Fruit fly (Drosophila melanogaster) whole organism, embryonic: ENCODE data around the gene CG46465.

Experiments
- Aef1 ChIP-seq: fragments of 200-800 bp; sonication (Bioruptor generic); IDR thresholded peaks from 3 replicates; pipeline ENCODE4 v1.3.6; 2022; ENCODE audit warnings: missing biosample characterization, missing genetic modification characterization
- Bdp1 ChIP-seq: fragments of 200-800 bp; sonication (Bioruptor generic); optimal IDR thresholded peaks from 3 replicates; lab custom pipeline; 2016; ENCODE audit warnings: missing biosample characterization, missing genetic modification characterization
- CG10147 ChIP-seq: fragments of 200-800 bp; sonication (Bioruptor generic); optimal IDR thresholded peaks from 2 replicates; lab custom pipeline; 2019; ENCODE audit warnings: missing biosample characterization, mild to moderate bottlenecking, missing genetic modification characterization, moderate library complexity
- CG10565 ChIP-seq: fragments of 200-800 bp; sonication (Bioruptor generic); optimal IDR thresholded peaks from 3 replicates; lab custom pipeline; 2016; ENCODE audit warnings: missing biosample characterization, mild to moderate bottlenecking, missing genetic modification characterization
- CG11085 ChIP-seq: fragments of 200-800 bp; sonication (Bioruptor generic); IDR thresholded peaks from 2 replicates; pipeline ENCODE4 v1.3.6; 2022; ENCODE audit warnings: missing biosample characterization, missing genetic modification characterization
- CG11695 ChIP-seq: fragments of 200-800 bp; sonication (Bioruptor generic); IDR thresholded peaks from 3 replicates; pipeline ENCODE4 v1.3.6; 2022; ENCODE audit warnings: missing biosample characterization, missing genetic modification characterization
- CG12104 ChIP-seq: fragments of 200-800 bp; sonication (Bioruptor generic); optimal IDR thresholded peaks from 3 replicates; lab custom pipeline; 2016; ENCODE audit warnings: missing biosample characterization, missing genetic modification characterization
- CG12744 ChIP-seq: fragments of 200-800 bp; sonication (Bioruptor generic); optimal IDR thresholded peaks from 2 replicates; lab custom pipeline; 2016; ENCODE audit warnings: missing biosample characterization, missing genetic modification characterization
- CG13296 ChIP-seq: fragments of 200-800 bp; sonication (Bioruptor generic); optimal IDR thresholded peaks from 3 replicates; lab custom pipeline; 2018; ENCODE audit warnings: missing biosample characterization, mild to moderate bottlenecking, missing genetic modification characterization
- CG14050 ChIP-seq: fragments of 200-800 bp; sonication (Bioruptor generic); IDR thresholded peaks from 3 replicates; pipeline ENCODE4 v1.3.6; 2022; ENCODE audit warnings: missing biosample characterization, missing genetic modification characterization
- CG16815 ChIP-seq: fragments of 200-800 bp; sonication (Bioruptor generic); optimal IDR thresholded peaks from 3 replicates; lab custom pipeline; 2017; ENCODE audit warnings: missing biosample characterization, mild to moderate bottlenecking, missing genetic modification characterization
- CG17568 ChIP-seq: fragments of 200-800 bp; sonication (Bioruptor generic); optimal IDR thresholded peaks from 2 replicates; lab custom pipeline; 2018; ENCODE audit warnings: missing biosample characterization, mild to moderate bottlenecking, missing genetic modification characterization, moderate library complexity
- CG18476 ChIP-seq: fragments of 200-800 bp; sonication (Bioruptor generic); optimal IDR thresholded peaks from 2 replicates; lab custom pipeline; 2016; ENCODE audit warnings: missing biosample characterization, mild to moderate bottlenecking, missing genetic modification characterization
- CG18599 ChIP-seq: fragments of 200-800 bp; sonication (Bioruptor generic); optimal IDR thresholded peaks from 3 replicates; lab custom pipeline; 2017; ENCODE audit warnings: missing biosample characterization, missing genetic modification characterization, mild to moderate bottlenecking, moderate library complexity, missing genetic modification reagents
- CG2712 ChIP-seq: fragments of 200-800 bp; optimal IDR thresholded peaks from 3 replicates; lab custom pipeline; 2019; ENCODE audit warnings: missing biosample characterization, mild to moderate bottlenecking, missing genetic modification characterization, moderate library complexity
- CG31365 ChIP-seq: fragments of 200-800 bp; sonication (Bioruptor generic); optimal IDR thresholded peaks from 2 replicates; lab custom pipeline; 2018; ENCODE audit warnings: missing biosample characterization, mild to moderate bottlenecking, missing genetic modification characterization
- CG4820 ChIP-seq: fragments of 200-800 bp; sonication (Bioruptor generic); optimal IDR thresholded peaks from 3 replicates; lab custom pipeline; 2016; ENCODE audit warnings: missing biosample characterization, missing genetic modification characterization
- CG7745 ChIP-seq: fragments of 200-800 bp; sonication (Bioruptor generic); optimal IDR thresholded peaks from 2 replicates; lab custom pipeline; 2018; ENCODE audit warnings: missing biosample characterization, mild to moderate bottlenecking, missing genetic modification characterization, moderate library complexity
- CG7963 ChIP-seq: fragments of 200-800 bp; sonication (Bioruptor generic); IDR thresholded peaks from 3 replicates; pipeline ENCODE4 v1.3.6; 2022; ENCODE audit warnings: missing biosample characterization, missing genetic modification characterization; ENCODE audit not compliant: partially characterized antibody
- CG9727 ChIP-seq: fragments of 200-800 bp; sonication (Bioruptor generic); optimal IDR thresholded peaks from 3 replicates; lab custom pipeline; 2017; ENCODE audit warnings: missing biosample characterization, mild to moderate bottlenecking, missing genetic modification characterization
- CG9932 ChIP-seq: fragments of 200-800 bp; sonication (Bioruptor generic); IDR thresholded peaks from 2 replicates; pipeline ENCODE4 v1.3.6; 2022; ENCODE audit warnings: missing biosample characterization, missing genetic modification characterization
- Chrac-16 ChIP-seq: fragments of 200-800 bp; sonication (Bioruptor generic); optimal IDR thresholded peaks from 3 replicates; lab custom pipeline; 2016; ENCODE audit warnings: missing biosample characterization, missing genetic modification characterization
- Doc3 ChIP-seq: fragments of 200-800 bp; sonication (Bioruptor generic); IDR thresholded peaks from 3 replicates; pipeline ENCODE4 v1.3.6; 2022; ENCODE audit warnings: missing biosample characterization, missing genetic modification characterization; ENCODE audit not compliant: partially characterized antibody
- H15 ChIP-seq: fragments of 200-800 bp; sonication (Bioruptor generic); IDR thresholded peaks from 3 replicates; pipeline ENCODE4 v1.3.6; 2022; ENCODE audit warnings: missing biosample characterization, missing genetic modification characterization
- HLH54F ChIP-seq: fragments of 200-800 bp; sonication (Bioruptor generic); optimal IDR thresholded peaks from 3 replicates; lab custom pipeline; 2016; ENCODE audit warnings: missing biosample characterization, missing genetic modification characterization
- Hsf ChIP-seq: fragments of 200-800 bp; sonication (Bioruptor generic); optimal IDR thresholded peaks from 3 replicates; lab custom pipeline; 2016; ENCODE audit warnings: missing biosample characterization, missing genetic modification characterization
- Lim3 ChIP-seq: fragments of 200-800 bp; sonication (Bioruptor generic); IDR thresholded peaks from 2 replicates; pipeline ENCODE4 v1.3.6; 2022; ENCODE audit warnings: missing biosample characterization, missing genetic modification characterization
- Med ChIP-seq: fragments of 200-800 bp; sonication (Bioruptor generic); peaks from one replicate; lab custom pipeline; 2016; ENCODE audit warnings: missing biosample characterization, missing genetic modification characterization, mild to moderate bottlenecking, inconsistent platforms, moderate library complexity
- NK7.1 ChIP-seq: fragments of 200-800 bp; sonication (Bioruptor generic); optimal IDR thresholded peaks from 3 replicates; lab custom pipeline; 2016; ENCODE audit warnings: missing biosample characterization, missing genetic modification characterization
- Pdp1 ChIP-seq, 2 experiments: fragments of 200-800 bp; sonication (Bioruptor generic); optimal IDR thresholded peaks; 3 replicates each; lab custom pipeline; 2016; ENCODE audit warnings: missing biosample characterization in 2 of 2, missing genetic modification characterization in 2 of 2, mild to moderate bottlenecking in 1 of 2, moderate library complexity in 1 of 2
- Scr ChIP-seq: fragments of 200-800 bp; sonication (Bioruptor generic); IDR thresholded peaks from 2 replicates; pipeline ENCODE4 v1.3.6; 2022; ENCODE audit warnings: missing biosample characterization, missing genetic modification characterization; ENCODE audit not compliant: partially characterized antibody
- Side ChIP-seq: fragments of 200-800 bp; sonication (Bioruptor generic); optimal IDR thresholded peaks from 2 replicates; lab custom pipeline; 2016; ENCODE audit warnings: missing biosample characterization, missing genetic modification characterization
- Sox102F ChIP-seq: fragments of 200-800 bp; sonication (Bioruptor generic); optimal IDR thresholded peaks from 2 replicates; lab custom pipeline; 2018; ENCODE audit warnings: missing biosample characterization, mild to moderate bottlenecking, missing genetic modification characterization, moderate library complexity
- Spps ChIP-seq: fragments of 200-800 bp; sonication (Bioruptor generic); optimal IDR thresholded peaks from 2 replicates; lab custom pipeline; 2018; ENCODE audit warnings: missing biosample characterization, mild to moderate bottlenecking, missing genetic modification characterization
- amos ChIP-seq: fragments of 200-800 bp; sonication (Bioruptor generic); IDR thresholded peaks from 2 replicates; pipeline ENCODE4 v1.3.6; 2022; ENCODE audit warnings: missing biosample characterization, missing genetic modification characterization; ENCODE audit not compliant: partially characterized antibody
- bsh ChIP-seq, 2 experiments: fragments of 200-800 bp; sonication (Bioruptor generic); optimal IDR thresholded peaks; 2 replicates each; lab custom pipeline; 2017 to 2018; ENCODE audit warnings: mild to moderate bottlenecking in 2 of 2, missing biosample characterization in 2 of 2, missing genetic modification characterization in 2 of 2, moderate library complexity in 1 of 2
- croc ChIP-seq: fragments of 200-800 bp; sonication (Bioruptor generic); conservative IDR thresholded peaks from 3 replicates; pipeline ENCODE4 v1.3.6; 2022; ENCODE audit warnings: missing biosample characterization, missing genetic modification characterization
- disco-r ChIP-seq: fragments of 200-800 bp; sonication (Bioruptor generic); optimal IDR thresholded peaks from 2 replicates; lab custom pipeline; 2016; ENCODE audit warnings: missing biosample characterization, missing genetic modification characterization
- fd96Cb ChIP-seq: fragments of 200-800 bp; sonication (Bioruptor generic); optimal IDR thresholded peaks from 2 replicates; lab custom pipeline; 2018; ENCODE audit warnings: missing biosample characterization, mild to moderate bottlenecking, missing genetic modification characterization, moderate library complexity
- grau ChIP-seq: fragments of 200-800 bp; optimal IDR thresholded peaks from 3 replicates; lab custom pipeline; 2019; ENCODE audit warnings: missing biosample characterization, mild to moderate bottlenecking, missing genetic modification characterization, moderate library complexity
- hkb ChIP-seq, 2 experiments: fragments of 200-800 bp in 1 of 2; fragments of >200 bp in 1 of 2; sonication (Bioruptor generic) in 1 of 2; IDR thresholded peaks in 1 of 2; optimal IDR thresholded peaks in 1 of 2; 2 replicates each; pipeline versions ENCODE4 v1.3.6 to Lab custom; 2017 to 2022; ENCODE audit warnings: missing biosample characterization in 1 of 2, missing genetic modification characterization in 1 of 2
- inv ChIP-seq: fragments of 200-800 bp; sonication (Bioruptor generic); IDR thresholded peaks from 2 replicates; pipeline ENCODE4 v1.3.6; 2022; ENCODE audit warnings: missing biosample characterization, missing genetic modification characterization; ENCODE audit not compliant: partially characterized antibody
- kay ChIP-seq: fragments of 200-800 bp; sonication (Bioruptor generic); optimal IDR thresholded peaks from 2 replicates; lab custom pipeline; 2016; ENCODE audit warnings: missing biosample characterization, missing genetic modification characterization
- lilli ChIP-seq: fragments of 200-800 bp; sonication (Bioruptor generic); optimal IDR thresholded peaks from 3 replicates; lab custom pipeline; 2016; ENCODE audit warnings: missing biosample characterization, missing genetic modification characterization
- luna ChIP-seq: fragments of 200-800 bp; sonication (Bioruptor generic); optimal IDR thresholded peaks from 2 replicates; lab custom pipeline; 2016; ENCODE audit warnings: missing biosample characterization, missing genetic modification characterization
- run ChIP-seq: fragments of 200-800 bp; sonication (Bioruptor generic); optimal IDR thresholded peaks from 3 replicates; lab custom pipeline; 2018; ENCODE audit warnings: missing biosample characterization, mild to moderate bottlenecking, missing genetic modification characterization
- stc ChIP-seq: fragments of 200-800 bp; sonication (Bioruptor generic); IDR thresholded peaks from 2 replicates; pipeline ENCODE4 v1.3.6; 2022; ENCODE audit warnings: missing biosample characterization, missing genetic modification characterization
- toy ChIP-seq: fragments of 200-800 bp; sonication (Bioruptor generic); IDR thresholded peaks from 2 replicates; pipeline ENCODE4 v1.3.6; 2022; ENCODE audit warnings: missing biosample characterization, missing genetic modification characterization
- zf30C ChIP-seq: fragments of 200-800 bp; sonication (Bioruptor generic); optimal IDR thresholded peaks from 3 replicates; lab custom pipeline; 2018; ENCODE audit warnings: missing biosample characterization, mild to moderate bottlenecking, missing genetic modification characterization

CG46465 gene

DNA sequence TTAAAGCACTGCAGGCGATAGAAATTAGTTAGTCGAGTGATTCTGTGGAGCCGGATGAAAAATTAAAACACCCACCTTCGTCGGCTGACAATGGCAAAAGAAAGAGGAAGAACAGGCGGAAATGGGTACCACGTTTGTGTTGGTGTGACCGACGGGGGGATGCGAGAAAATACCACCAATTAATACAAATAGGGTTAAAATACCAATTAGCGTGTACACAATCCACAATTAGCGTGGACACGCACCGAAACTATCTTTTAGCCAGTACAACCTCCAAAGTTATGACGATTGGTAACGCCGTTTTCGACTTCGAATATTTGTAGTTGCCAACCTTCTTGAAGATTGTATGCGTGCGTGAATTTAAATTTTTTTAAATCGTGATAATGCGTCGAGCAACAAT, 16.8 kb downstream of the CG46465 start, which contains the start of gene RpL30 (continued):
- peak; percentile 33; the same call in 1 of the 2 replicates for TF ChIP-seq inv (GFP tag; lab: Robert Waterston, UW)
- peak; percentile 90 for TF ChIP-seq NK7.1
- peak; percentile 50 for TF ChIP-seq CG18476 (GFP tag; lab: Kevin White, UChicago)
- peak; percentile 59 for TF ChIP-seq kay (GFP tag; lab: Kevin White, UChicago)
- TF ChIP-seq CG11695 (GFP tag; lab: Robert Waterston, UW): peak; percentile 85
- peak; percentile 80 for TF ChIP-seq Spps (tag; lab: Kevin White, UChicago)
- TF ChIP-seq CG13296 (GFP tag; lab: Kevin White, UChicago): peak; percentile 94
- peak; percentile 65 for TF ChIP-seq Scr (GFP tag; lab: Robert Waterston, UW)
- peak; percentile 59 for TF ChIP-seq Sox102F (GFP tag; lab: Kevin White, UChicago)
- TF ChIP-seq Chrac-16 (GFP tag; lab: Kevin White, UChicago): peak; percentile 67
- peak; percentile 91 for TF ChIP-seq CG17568 (GFP tag; lab: Kevin White, UChicago)
- TF ChIP-seq CG2712 (tag; lab: Kevin White, UChicago): peak; percentile 87
- peak; percentile 86 for TF ChIP-seq CG31365 (tag; lab: Kevin White, UChicago)
- TF ChIP-seq Bdp1 (GFP tag; lab: Kevin White, UChicago): peak; percentile 75
- peak; percentile 88 for TF ChIP-seq CG12744 (GFP tag; lab: Kevin White, UChicago)
- TF ChIP-seq HLH54F (GFP tag; lab: Kevin White, UChicago): peak; percentile 88
- peak; percentile 69 for TF ChIP-seq amos (GFP tag; lab: Robert Waterston, UW)
- peak; percentile 91 for TF ChIP-seq stc (GFP tag; lab: Robert Waterston, UW)
- TF ChIP-seq Pdp1 (GFP tag; optimal IDR thresholded peaks at IDR 0.05; lab: Kevin White, UChicago): peak; percentile 70 to 92
- TF ChIP-seq lilli (GFP tag; lab: Kevin White, UChicago): peak; percentile 79
- peak; percentile 85 for TF ChIP-seq CG10147 (GFP tag; lab: Kevin White, UChicago)
- peak; percentile 73; the same call in 1 of the 2 replicates for TF ChIP-seq CG11085 (GFP tag; lab: Robert Waterston, UW)
- peak; percentile 66; the same call in 2 of the 3 replicates for TF ChIP-seq croc (GFP tag; lab: Robert Waterston, UW)
- TF ChIP-seq CG7745: peak; percentile 71
- peak; percentile 88 for TF ChIP-seq Hsf (GFP tag; lab: Kevin White, UChicago)
- peak; percentile 60 for TF ChIP-seq Aef1 (GFP tag; lab: Robert Waterston, UW)
- TF ChIP-seq grau (tag; lab: Kevin White, UChicago): peak; percentile 80
- peak; percentile 74 for TF ChIP-seq CG4820 (GFP tag; lab: Kevin White, UChicago)
- TF ChIP-seq run (tag; lab: Kevin White, UChicago): peak; percentile 84
- TF ChIP-seq zf30C (GFP tag; lab: Kevin White, UChicago): peak; percentile 54
- peak; percentile 59 for TF ChIP-seq CG16815 (GFP tag; lab: Kevin White, UChicago)
- peak; percentile 86 for TF ChIP-seq CG9932 (GFP tag; lab: Robert Waterston, UW)
- TF ChIP-seq fd96Cb (tag; lab: Kevin White, UChicago): peak; percentile 51
- peak; percentile 99 for TF ChIP-seq Med (GFP tag; lab: Kevin White, UChicago)
- TF ChIP-seq Doc3 (GFP tag; lab: Robert Waterston, UW): peak; percentile 26; the same call in 1 of the 3 replicates
- TF ChIP-seq CG10565 (GFP tag; lab: Kevin White, UChicago): peak; percentile 35
- TF ChIP-seq CG9727 (GFP tag; lab: Kevin White, UChicago): peak; percentile 95
- TF ChIP-seq Lim3: no peak
- peak; percentile 87 for TF ChIP-seq H15 (GFP tag; lab: Robert Waterston, UW)
- TF ChIP-seq CG7963 (GFP tag; lab: Robert Waterston, UW): 0 out of 3 replicates have a peak, but pooled peaks have one; percentile 13
- peak; percentile 96 for TF ChIP-seq CG18599 (GFP tag; lab: Kevin White, UChicago)
- TF ChIP-seq Side: peak; percentile 93
- peak; percentile 63; the same call in 1 of the 2 replicates for TF ChIP-seq toy (GFP tag; lab: Robert Waterston, UW)
- peak; percentile 93 for TF ChIP-seq luna (GFP tag; lab: Kevin White, UChicago)
- peak; percentile 91 for TF ChIP-seq CG12104 (GFP tag; lab: Kevin White, UChicago)
- TF ChIP-seq bsh (GFP tag; optimal IDR thresholded peaks at IDR 0.05; lab: Kevin White, UChicago): peak; percentile 81 to 82
- peak; percentile 84 for TF ChIP-seq disco-r (GFP tag; lab: Kevin White, UChicago)
- peak; percentile 82 for TF ChIP-seq CG14050
- peak; percentile 63 for TF ChIP-seq hkb (optimal IDR thresholded peaks at IDR 0.05; lab: Kevin White, UChicago)
- TF ChIP-seq hkb (GFP tag; IDR thresholded peaks at IDR 0.05; lab: Robert Waterston, UW): peak; percentile 93
